Worm (Caenorhabditis elegans): ENCODE measurements around the gene T04B8.1.

- TF ChIP-seq elt-3 (tag; optimal IDR thresholded peaks at IDR 0.05) (no peak), nhr-47 (tag; optimal IDR thresholded peaks at IDR 0.05) (no peak), lir-3 (tag; optimal IDR thresholded peaks at IDR 0.05; ENCODE audit: poor library complexity) (no peak), unc-130 (tag; optimal IDR thresholded peaks at IDR 0.05) (no peak), fkh-4 (tag; optimal IDR thresholded peaks at IDR 0.05; ENCODE audit: borderline replicate concordance) (no peak), mab-9 (GFP tag; IDR thresholded peaks at IDR 0.05) (no peak), nhr-237 (tag; optimal IDR thresholded peaks at IDR 0.05) (no peak)
These were observed 25.7 kb upstream of the T04B8.1 start, which contains the start of gene W04H10.6 for ce11 chrII:608341-608740.
